Worm (Caenorhabditis elegans): ENCODE data around the gene Y39E4B.13.

The Y39E4B.13 gene

DNA sequence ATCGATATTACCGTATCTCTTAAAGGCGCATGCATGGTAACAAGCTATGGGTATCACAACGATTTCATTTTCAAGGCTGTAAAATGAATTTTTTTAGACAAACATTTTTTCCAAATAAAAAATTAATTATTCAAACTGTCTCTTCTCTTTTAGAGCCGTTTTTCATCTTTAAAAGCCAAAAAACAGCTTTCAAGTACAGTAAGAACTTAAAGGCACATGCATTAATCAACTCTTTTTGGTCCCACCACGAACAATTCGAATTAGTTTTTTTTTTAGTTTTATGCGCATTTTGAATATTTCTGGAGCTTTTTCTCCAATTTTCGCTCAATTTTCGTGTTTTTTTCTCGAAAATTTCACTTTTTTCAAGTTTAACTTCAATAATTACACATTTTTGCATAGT, 13.5 kb downstream of the Y39E4B.13 start (continued):
- no peak for TF ChIP-seq dox-1 (GFP tag; IDR thresholded peaks at IDR 0.05)
- TF ChIP-seq lsl-1 (GFP tag; optimal IDR thresholded peaks at IDR 0.05) = peak; percentile 97
- TF ChIP-seq snpc-3.4 (tag; optimal IDR thresholded peaks at IDR 0.05) = no peak
- TF ChIP-seq madf-8 (GFP tag; conservative IDR thresholded peaks at IDR 0.05) = peak; percentile 69
- no peak for TF ChIP-seq egl-18 (GFP tag; IDR thresholded peaks at IDR 0.05)
- no peak for TF ChIP-seq lsy-27 (tag; optimal IDR thresholded peaks at IDR 0.05; ENCODE audit: borderline replicate concordance, insufficient read depth)
- TF ChIP-seq F33H1.4 (GFP tag; IDR thresholded peaks at IDR 0.05) = peak; percentile 89
- no peak for TF ChIP-seq dpff-1 (tag; optimal IDR thresholded peaks at IDR 0.05)
- TF ChIP-seq C06A6.2 (GFP tag; conservative IDR thresholded peaks at IDR 0.05) = no peak
- no peak for TF ChIP-seq K12H6.12 (tag; optimal IDR thresholded peaks at IDR 0.05)
- no peak for TF ChIP-seq ztf-25 (GFP tag; IDR thresholded peaks at IDR 0.05)
- TF ChIP-seq hlh-12 (tag; optimal IDR thresholded peaks at IDR 0.05) = no peak
- TF ChIP-seq B0035.1 (tag; optimal IDR thresholded peaks at IDR 0.05) = no peak
- no peak for TF ChIP-seq egrh-3 (GFP tag; IDR thresholded peaks at IDR 0.05)
- no peak for TF ChIP-seq nhr-27 (tag; optimal IDR thresholded peaks at IDR 0.05)
- TF ChIP-seq snpc-1.3 (tag; optimal IDR thresholded peaks at IDR 0.05; ENCODE audit: insufficient read depth) = peak; percentile 36
- TF ChIP-seq efl-1 (GFP tag; optimal IDR thresholded peaks at IDR 0.05) = peak; percentile 14
- no peak for TF ChIP-seq zfh-2 (GFP tag; conservative IDR thresholded peaks at IDR 0.05)
- no peak for TF ChIP-seq rec-8 (tag; optimal IDR thresholded peaks at IDR 0.05)
- TF ChIP-seq ceh-91 (GFP tag; IDR thresholded peaks at IDR 0.05) = no peak
- TF ChIP-seq tbp1 (GFP tag; optimal IDR thresholded peaks at IDR 0.05) = no peak
- TF ChIP-seq rcor-1 (GFP tag; IDR thresholded peaks at IDR 0.05) = peak; percentile 29; the same call in 1 of the 2 replicates
- TF ChIP-seq ccch-3 (GFP tag; optimal IDR thresholded peaks at IDR 0.05) = no peak
- TF ChIP-seq F57C9.4 (tag; optimal IDR thresholded peaks at IDR 0.05) = no peak
- TF ChIP-seq xnd-1 (tag; optimal IDR thresholded peaks at IDR 0.05) = peak; percentile 87

DNA sequence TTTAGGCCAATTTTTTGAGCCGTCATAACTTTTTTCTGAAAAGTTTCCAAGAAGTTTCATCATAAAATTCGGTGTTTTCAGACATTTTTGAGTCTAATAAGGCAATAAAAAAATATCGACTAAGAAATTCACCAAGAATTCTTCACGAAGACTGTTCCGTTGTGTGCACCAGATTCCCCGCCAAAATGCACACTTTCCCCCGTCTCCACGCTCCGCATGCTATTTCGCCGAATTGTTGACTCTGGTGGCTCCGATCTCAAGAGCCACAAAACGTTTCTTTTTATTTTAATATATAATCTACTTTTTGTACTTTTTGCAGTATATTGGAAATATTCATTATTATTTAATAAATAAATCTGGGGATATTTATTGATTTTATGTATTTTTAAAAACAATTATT, 14.6 kb downstream of the Y39E4B.13 start:
- peak; percentile 64; the same call in 1 of the 2 replicates for TF ChIP-seq hmg-1.2 (GFP tag; IDR thresholded peaks at IDR 0.05)
- no peak for TF ChIP-seq Y95B8A.8 (GFP tag; IDR thresholded peaks at IDR 0.05)

DNA sequence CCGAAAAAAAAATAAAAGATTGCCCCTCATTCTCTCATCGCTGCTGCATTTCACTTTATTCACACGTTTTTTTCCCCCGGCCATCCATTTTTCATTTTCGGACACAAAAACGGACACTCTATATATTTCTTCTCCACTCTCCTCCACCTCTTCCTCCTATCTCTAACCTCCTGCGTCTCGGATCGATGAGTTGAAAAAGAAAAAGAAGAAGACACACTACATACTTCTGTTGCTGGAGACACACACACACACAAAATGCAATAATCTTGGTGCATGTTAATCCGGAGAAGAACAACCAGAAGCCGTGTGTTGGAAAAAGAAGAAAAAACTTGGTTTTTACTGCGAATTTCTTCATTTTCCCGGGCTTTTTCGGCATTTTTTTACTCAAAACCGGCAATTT, 15.0 kb downstream of the Y39E4B.13 start:
- TF ChIP-seq nhr-80 (tag; optimal IDR thresholded peaks at IDR 0.05) (no peak), tlf-1 (GFP tag; optimal IDR thresholded peaks at IDR 0.05) (no peak), hmg-1.2 (GFP tag; IDR thresholded peaks at IDR 0.05) (peak; percentile 25; the same call in 1 of the 2 replicates), lin-35 (GFP tag; optimal IDR thresholded peaks at IDR 0.05) (peak in 1 of 3 experiments; percentile 8), ztf-22 (GFP tag; optimal IDR thresholded peaks at IDR 0.05) (no peak), lsl-1 (GFP tag; optimal IDR thresholded peaks at IDR 0.05) (no peak), T07F8.4 (tag; optimal IDR thresholded peaks at IDR 0.05) (no peak), lin-26 (GFP tag; IDR thresholded peaks at IDR 0.05) (no peak), snpc-1.3 (tag; optimal IDR thresholded peaks at IDR 0.05; ENCODE audit: insufficient read depth) (no peak), chd-7 (tag; optimal IDR thresholded peaks at IDR 0.05) (no peak), C06A6.2 (GFP tag; conservative IDR thresholded peaks at IDR 0.05) (no peak), cebp-1 (GFP tag; IDR thresholded peaks at IDR 0.05) (no peak), cebp-1 (tag; optimal IDR thresholded peaks at IDR 0.05) (peak; percentile 27), F33H1.4 (GFP tag; IDR thresholded peaks at IDR 0.05) (no peak), pbrm-1 (GFP tag; IDR thresholded peaks at IDR 0.05) (no peak), Y53F4B.3 (GFP tag; IDR thresholded peaks at IDR 0.05) (no peak), let-607 (tag; optimal IDR thresholded peaks at IDR 0.05) (no peak), tbp1 (GFP tag; optimal IDR thresholded peaks at IDR 0.05) (peak; percentile 11), T26A5.8 (tag; optimal IDR thresholded peaks at IDR 0.05) (no peak), hmg-20 (GFP tag; IDR thresholded peaks at IDR 0.05) (no peak), F49E8.2 (tag; optimal IDR thresholded peaks at IDR 0.05; ENCODE audit: insufficient read depth) (no peak), attf-5 (GFP tag; optimal IDR thresholded peaks at IDR 0.05) (no peak)

Measured in whole organism, young adult.